Fruit fly (Drosophila melanogaster) whole organism, embryonic: ENCODE data around the gene CatB.
A peak's percentile ranks its signal among the peaks of the same experiment; 100 is the strongest.

Experiments used
- Bdp1 ChIP-seq: fragments of 200-800 bp; sonication (Bioruptor generic); optimal IDR thresholded peaks from 3 replicates; lab custom pipeline; 2016; ENCODE audit warnings: missing biosample characterization, missing genetic modification characterization
- CG11247 ChIP-seq: fragments of 200-800 bp; sonication (Bioruptor generic); IDR thresholded peaks from 2 replicates; pipeline ENCODE4 v1.3.6; 2022; ENCODE audit warnings: missing biosample characterization, missing genetic modification characterization
- CG1602 ChIP-seq: fragments of 200-800 bp; sonication (Bioruptor generic); optimal IDR thresholded peaks from 3 replicates; lab custom pipeline; 2016; ENCODE audit warnings: missing biosample characterization, missing genetic modification characterization
- CG17568 ChIP-seq: fragments of 200-800 bp; sonication (Bioruptor generic); optimal IDR thresholded peaks from 2 replicates; lab custom pipeline; 2018; ENCODE audit warnings: missing biosample characterization, mild to moderate bottlenecking, missing genetic modification characterization, moderate library complexity
- CG18262 ChIP-seq: fragments of 200-800 bp; optimal IDR thresholded peaks from 3 replicates; lab custom pipeline; 2019; ENCODE audit warnings: missing biosample characterization, mild to moderate bottlenecking, missing genetic modification characterization, moderate library complexity
- CG2712 ChIP-seq: fragments of 200-800 bp; optimal IDR thresholded peaks from 3 replicates; lab custom pipeline; 2019; ENCODE audit warnings: missing biosample characterization, mild to moderate bottlenecking, missing genetic modification characterization, moderate library complexity
- CG4424 ChIP-seq: fragments of 200-800 bp; sonication (Bioruptor generic); optimal IDR thresholded peaks from 3 replicates; lab custom pipeline; 2016; ENCODE audit warnings: missing biosample characterization, missing genetic modification characterization
- CG4617 ChIP-seq: fragments of 200-800 bp; sonication (Bioruptor generic); optimal IDR thresholded peaks from 3 replicates; lab custom pipeline; 2016; ENCODE audit warnings: missing biosample characterization, missing genetic modification characterization, borderline replicate concordance
- CG5180 ChIP-seq: fragments of 200-800 bp; sonication (Bioruptor generic); optimal IDR thresholded peaks from 3 replicates; lab custom pipeline; 2017; ENCODE audit warnings: missing biosample characterization, missing genetic modification characterization, mild to moderate bottlenecking, moderate library complexity, missing genetic modification reagents
- CG6254 ChIP-seq: fragments of 200-800 bp; sonication (Bioruptor generic); optimal IDR thresholded peaks from 3 replicates; lab custom pipeline; 2017; ENCODE audit warnings: mild to moderate bottlenecking, missing biosample characterization, missing genetic modification reagents, missing genetic modification characterization
- CG6654 ChIP-seq: fragments of 200-800 bp; sonication (Bioruptor generic); optimal IDR thresholded peaks from 2 replicates; lab custom pipeline; 2017; ENCODE audit warnings: missing biosample characterization, mild to moderate bottlenecking, missing genetic modification characterization
- CG6683 ChIP-seq: fragments of 200-800 bp; sonication (Bioruptor generic); optimal IDR thresholded peaks from 2 replicates; lab custom pipeline; 2017; ENCODE audit warnings: missing biosample characterization, mild to moderate bottlenecking, missing genetic modification characterization, missing genetic modification reagents
- CG7357 ChIP-seq: fragments of 200-800 bp; sonication (Bioruptor generic); IDR thresholded peaks from 3 replicates; pipeline ENCODE4 v1.3.6; 2022; ENCODE audit warnings: missing biosample characterization, missing genetic modification characterization
- CG7745 ChIP-seq: fragments of 200-800 bp; sonication (Bioruptor generic); optimal IDR thresholded peaks from 2 replicates; lab custom pipeline; 2018; ENCODE audit warnings: missing biosample characterization, mild to moderate bottlenecking, missing genetic modification characterization, moderate library complexity
- CG8944 ChIP-seq: fragments of 200-800 bp; sonication (Bioruptor generic); optimal IDR thresholded peaks from 3 replicates; lab custom pipeline; 2016; ENCODE audit warnings: missing biosample characterization, missing genetic modification characterization
- CG9437 ChIP-seq: fragments of 200-800 bp; sonication (Bioruptor generic); optimal IDR thresholded peaks from 2 replicates; lab custom pipeline; 2018; ENCODE audit warnings: missing biosample characterization, mild to moderate bottlenecking, missing genetic modification characterization
- Camta ChIP-seq: fragments of 200-800 bp; sonication (Bioruptor generic); optimal IDR thresholded peaks from 2 replicates; lab custom pipeline; 2016; ENCODE audit warnings: missing biosample characterization, missing genetic modification characterization
- Dip3 ChIP-seq: fragments of 200-800 bp; sonication (Bioruptor generic); optimal IDR thresholded peaks from 3 replicates; lab custom pipeline; 2016; ENCODE audit warnings: missing biosample characterization, missing genetic modification characterization
- Doc3 ChIP-seq: fragments of 200-800 bp; sonication (Bioruptor generic); IDR thresholded peaks from 3 replicates; pipeline ENCODE4 v1.3.6; 2022; ENCODE audit warnings: missing biosample characterization, missing genetic modification characterization; ENCODE audit not compliant: partially characterized antibody
- HLH4C ChIP-seq: fragments of 200-800 bp; sonication (Bioruptor generic); IDR thresholded peaks from 3 replicates; pipeline ENCODE4 v1.3.6; 2022; ENCODE audit warnings: missing biosample characterization, missing genetic modification characterization; ENCODE audit not compliant: partially characterized antibody
- Hr78 ChIP-seq, 2 experiments: fragments of 200-800 bp in 1 of 2; fragments of >200 bp in 1 of 2; sonication (Bioruptor generic) in 1 of 2; optimal IDR thresholded peaks; 2 replicates each; lab custom pipeline; 2017 to 2019; ENCODE audit warnings: missing biosample characterization in 2 of 2, missing genetic modification characterization in 2 of 2, mild to moderate bottlenecking in 1 of 2, moderate library complexity in 1 of 2
- Jarid2 ChIP-seq: fragments of 200-800 bp; sonication (Bioruptor generic); optimal IDR thresholded peaks from 3 replicates; lab custom pipeline; 2017; ENCODE audit warnings: mild to moderate bottlenecking, missing biosample characterization, missing genetic modification reagents, missing genetic modification characterization
- Kr ChIP-seq: fragments of 200-800 bp; sonication (Bioruptor generic); optimal IDR thresholded peaks from 2 replicates; lab custom pipeline; 2017; ENCODE audit warnings: missing biosample characterization, mild to moderate bottlenecking, missing genetic modification characterization
- Pdp1 ChIP-seq, 2 experiments: fragments of 200-800 bp; sonication (Bioruptor generic); optimal IDR thresholded peaks; 3 replicates each; lab custom pipeline; 2016; ENCODE audit warnings: missing biosample characterization in 2 of 2, missing genetic modification characterization in 2 of 2, mild to moderate bottlenecking in 1 of 2, moderate library complexity in 1 of 2
- Scr ChIP-seq: fragments of 200-800 bp; sonication (Bioruptor generic); IDR thresholded peaks from 2 replicates; pipeline ENCODE4 v1.3.6; 2022; ENCODE audit warnings: missing biosample characterization, missing genetic modification characterization; ENCODE audit not compliant: partially characterized antibody
- Sox102F ChIP-seq: fragments of 200-800 bp; sonication (Bioruptor generic); optimal IDR thresholded peaks from 2 replicates; lab custom pipeline; 2018; ENCODE audit warnings: missing biosample characterization, mild to moderate bottlenecking, missing genetic modification characterization, moderate library complexity
- Tbp ChIP-seq: fragments of >200 bp; optimal IDR thresholded peaks from 2 replicates; lab custom pipeline; 2018; ENCODE audit warnings: missing biosample characterization, missing genetic modification characterization
- abd-A ChIP-seq: fragments of 200-800 bp; sonication (Bioruptor generic); optimal IDR thresholded peaks from 3 replicates; lab custom pipeline; 2019; ENCODE audit warnings: missing biosample characterization, mild to moderate bottlenecking, missing genetic modification characterization, moderate library complexity
- chinmo ChIP-seq: fragments of 200-800 bp; sonication (Bioruptor generic); IDR thresholded peaks from 4 replicates; pipeline ENCODE4 v1.3.6; 2022; ENCODE audit warnings: missing biosample characterization, missing genetic modification characterization; ENCODE audit not compliant: partially characterized antibody
- crp ChIP-seq, 2 experiments: fragments of 200-800 bp; sonication (Bioruptor generic); optimal IDR thresholded peaks; 2 replicates in 1 of 2; 3 replicates in 1 of 2; lab custom pipeline; 2017; ENCODE audit warnings: missing biosample characterization in 2 of 2, missing genetic modification characterization in 2 of 2, mild to moderate bottlenecking in 1 of 2, moderate library complexity in 1 of 2
- disco-r ChIP-seq: fragments of 200-800 bp; sonication (Bioruptor generic); optimal IDR thresholded peaks from 2 replicates; lab custom pipeline; 2016; ENCODE audit warnings: missing biosample characterization, missing genetic modification characterization
- eyg ChIP-seq: fragments of 200-800 bp; sonication (Bioruptor generic); optimal IDR thresholded peaks from 3 replicates; lab custom pipeline; 2016; ENCODE audit warnings: missing biosample characterization, missing genetic modification characterization
- ftz-f1 ChIP-seq: fragments of 200-800 bp; sonication (Bioruptor generic); optimal IDR thresholded peaks from 2 replicates; lab custom pipeline; 2016; ENCODE audit warnings: missing biosample characterization, missing genetic modification characterization
- gsb ChIP-seq: fragments of 200-800 bp; sonication (Bioruptor generic); IDR thresholded peaks from 2 replicates; pipeline ENCODE4 v1.3.6; 2022; ENCODE audit warnings: missing biosample characterization, missing genetic modification characterization
- gt ChIP-seq: fragments of 200-800 bp; sonication (Bioruptor generic); IDR thresholded peaks from 2 replicates; pipeline ENCODE4 v1.3.6; 2022; ENCODE audit warnings: missing biosample characterization, missing genetic modification characterization
- inv ChIP-seq: fragments of 200-800 bp; sonication (Bioruptor generic); IDR thresholded peaks from 2 replicates; pipeline ENCODE4 v1.3.6; 2022; ENCODE audit warnings: missing biosample characterization, missing genetic modification characterization; ENCODE audit not compliant: partially characterized antibody
- ken ChIP-seq: fragments of 200-800 bp; sonication (Bioruptor generic); IDR thresholded peaks from 3 replicates; pipeline ENCODE4 v1.3.6; 2022; ENCODE audit warnings: missing biosample characterization, missing genetic modification characterization
- kni ChIP-seq: fragments of 200-800 bp; sonication (Bioruptor generic); optimal IDR thresholded peaks from 3 replicates; lab custom pipeline; 2017; ENCODE audit warnings: mild to moderate bottlenecking, missing biosample characterization, missing genetic modification reagents, missing genetic modification characterization
- lmd ChIP-seq: fragments of 200-800 bp; sonication (Bioruptor generic); IDR thresholded peaks from 2 replicates; pipeline ENCODE4 v1.3.6; 2022; ENCODE audit warnings: missing biosample characterization, missing genetic modification characterization
- prd ChIP-seq, 3 experiments: fragments of >200 bp in 2 of 3; fragments of 200-800 bp in 1 of 3; sonication (Bioruptor generic) in 1 of 3; optimal IDR thresholded peaks in 2 of 3; IDR thresholded peaks in 1 of 3; 2 replicates in 2 of 3; 3 replicates in 1 of 3; pipeline versions ENCODE4 v1.3.6 to Lab custom; 2017 to 2022; ENCODE audit warnings: missing biosample characterization in 1 of 3, missing genetic modification characterization in 1 of 3
- sens-2 ChIP-seq: fragments of 200-800 bp; sonication (Bioruptor generic); IDR thresholded peaks from 2 replicates; pipeline ENCODE4 v1.3.6; 2022; ENCODE audit warnings: missing biosample characterization, missing genetic modification characterization
- sob ChIP-seq: fragments of 200-800 bp; sonication (Bioruptor generic); IDR thresholded peaks from 2 replicates; pipeline ENCODE4 v1.3.6; 2022; ENCODE audit warnings: missing biosample characterization, missing genetic modification characterization
- stc ChIP-seq: fragments of 200-800 bp; sonication (Bioruptor generic); IDR thresholded peaks from 2 replicates; pipeline ENCODE4 v1.3.6; 2022; ENCODE audit warnings: missing biosample characterization, missing genetic modification characterization
- tin ChIP-seq: fragments of 200-800 bp; sonication (Bioruptor generic); optimal IDR thresholded peaks from 3 replicates; lab custom pipeline; 2016; ENCODE audit warnings: missing biosample characterization, missing genetic modification characterization
- tx ChIP-seq: fragments of 200-800 bp; sonication (Bioruptor generic); optimal IDR thresholded peaks from 2 replicates; lab custom pipeline; 2016; ENCODE audit warnings: missing biosample characterization, missing genetic modification characterization
- usp ChIP-seq: fragments of >200 bp; optimal IDR thresholded peaks from 2 replicates; lab custom pipeline; 2017; ENCODE audit warnings: missing biosample characterization, missing genetic modification characterization
- vnd ChIP-seq: fragments of 200-800 bp; sonication (Bioruptor generic); IDR thresholded peaks from 3 replicates; pipeline ENCODE4 v1.3.6; 2022; ENCODE audit warnings: missing biosample characterization, missing genetic modification characterization; ENCODE audit not compliant: partially characterized antibody
- yki ChIP-seq: fragments of >200 bp; optimal IDR thresholded peaks from 3 replicates; lab custom pipeline; 2018
- zf30C ChIP-seq: fragments of 200-800 bp; sonication (Bioruptor generic); optimal IDR thresholded peaks from 3 replicates; lab custom pipeline; 2018; ENCODE audit warnings: missing biosample characterization, mild to moderate bottlenecking, missing genetic modification characterization
- zfh2 ChIP-seq: fragments of 200-800 bp; sonication (Bioruptor generic); optimal IDR thresholded peaks from 2 replicates; lab custom pipeline; 2016; ENCODE audit warnings: missing biosample characterization, missing genetic modification characterization

The CatB gene

dm6 chr2L:8746350-8746759 is 41.0 kb downstream of the CatB start (continued):
- TF ChIP-seq tin (GFP tag; lab: Kevin White, UChicago) (peak; percentile 54), ftz-f1 (GFP tag; lab: Kevin White, UChicago) (no peak), Sox102F (peak; percentile 37), tx (GFP tag; lab: Kevin White, UChicago) (no peak), CG17568 (GFP tag; lab: Kevin White, UChicago) (no peak), Hr78 (GFP tag; optimal IDR thresholded peaks at IDR 0.05; lab: Kevin White, UChicago) (no peak), CG9437 (GFP tag; lab: Kevin White, UChicago) (no peak), CG11247 (GFP tag; lab: Robert Waterston, UW) (no peak), CG5180 (GFP tag; lab: Kevin White, UChicago) (no peak), CG4617 (GFP tag; lab: Kevin White, UChicago) (no peak), ken (GFP tag; lab: Robert Waterston, UW) (no peak), Dip3 (no peak), Camta (GFP tag; lab: Kevin White, UChicago) (no peak), prd (optimal IDR thresholded peaks at IDR 0.05; lab: Kevin White, UChicago) (no peak), prd (GFP tag; IDR thresholded peaks at IDR 0.05; lab: Robert Waterston, UW) (peak; percentile 54; the same call in 1 of the 3 replicates), vnd (no peak), CG6254 (peak; percentile 43), lmd (GFP tag; lab: Robert Waterston, UW) (peak; percentile 23; the same call in 1 of the 2 replicates), disco-r (GFP tag; lab: Kevin White, UChicago) (no peak), inv (GFP tag; lab: Robert Waterston, UW) (no peak), zf30C (peak; percentile 72), Kr (GFP tag; lab: Kevin White, UChicago) (peak; percentile 56), gt (no peak), CG2712 (peak; percentile 58), zfh2 (GFP tag; lab: Kevin White, UChicago) (no peak), usp (GFP tag; lab: Kevin White, UChicago) (no peak), Bdp1 (GFP tag; lab: Kevin White, UChicago) (no peak), Doc3 (GFP tag; lab: Robert Waterston, UW) (no peak), gsb (GFP tag; lab: Robert Waterston, UW) (no peak), Pdp1 (GFP tag; optimal IDR thresholded peaks at IDR 0.05; lab: Kevin White, UChicago) (peak in 1 of 2 experiments; percentile 15), CG18262 (peak; percentile 61), yki (lab: Kevin White, UChicago) (no peak), eyg (no peak), stc (GFP tag; lab: Robert Waterston, UW) (peak; percentile 60), sob (GFP tag; lab: Robert Waterston, UW) (no peak; the same call in 1 of the 2 replicates), CG6683 (GFP tag; lab: Kevin White, UChicago) (no peak), sens-2 (GFP tag; lab: Robert Waterston, UW) (no peak), CG4424 (GFP tag; lab: Kevin White, UChicago) (no peak), Scr (GFP tag; lab: Robert Waterston, UW) (no peak), HLH4C (no peak), kni (GFP tag; lab: Kevin White, UChicago) (no peak), CG7745 (tag; lab: Kevin White, UChicago) (no peak), CG7357 (no peak), abd-A (tag; lab: Kevin White, UChicago) (no peak), Jarid2 (no peak), crp (GFP tag; optimal IDR thresholded peaks at IDR 0.05; lab: Kevin White, UChicago) (no peak), CG6654 (GFP tag; lab: Kevin White, UChicago) (no peak), CG1602 (GFP tag; lab: Kevin White, UChicago) (peak; percentile 6), CG8944 (GFP tag; lab: Kevin White, UChicago) (no peak), chinmo (GFP tag; lab: Robert Waterston, UW) (no peak), Tbp (GFP tag; lab: Kevin White, UChicago) (no peak)
